Worm (Caenorhabditis elegans) whole organism, L4 larva: ENCODE results near the gene K10C8.4.

Source experiments
- F26F4.8 ChIP-seq: fragments of 200-800 bp; sonication (Bioruptor generic); conservative IDR thresholded peaks from 2 replicates; pipeline ENCODE4 v1.3.6; 2022; ENCODE audit warnings: missing genetic modification characterization, missing compliant biosample characterization
- F37D6.2 ChIP-seq: sonication (generic microtip); optimal IDR thresholded peaks from 2 replicates; lab custom pipeline; 2016; ENCODE audit warnings: mild to moderate bottlenecking, missing genetic modification characterization, missing compliant biosample characterization
- R02D3.7 ChIP-seq: fragments of 150-350 bp; sonication (generic microtip); optimal IDR thresholded peaks from 3 replicates; lab custom pipeline; 2014; ENCODE audit warnings: missing biosample characterization, missing genetic modification characterization
- Y48G9A.11 ChIP-seq: fragments of 200-800 bp; sonication (Bioruptor generic); IDR thresholded peaks from 2 replicates; pipeline ENCODE4 v1.3.6; 2022; ENCODE audit warnings: missing genetic modification reagents, missing genetic modification characterization, missing compliant biosample characterization
- ZK337.2 ChIP-seq: fragments of 200-800 bp; sonication (Bioruptor generic); IDR thresholded peaks from 2 replicates; pipeline ENCODE4 v1.3.6; 2022; ENCODE audit warnings: missing genetic modification reagents, missing genetic modification characterization, missing compliant biosample characterization
- aha-1 ChIP-seq: fragments of 150-350 bp; peaks from one replicate; lab custom pipeline; 2014; ENCODE audit warnings: missing biosample characterization, missing genetic modification characterization
- ama-1 ChIP-seq: fragments of 150-350 bp; optimal IDR thresholded peaks from 2 replicates; lab custom pipeline; 2014; ENCODE audit warnings: inconsistent platforms, mixed read lengths
- ces-1 ChIP-seq: fragments of 150-350 bp; sonication (generic microtip); optimal IDR thresholded peaks from 4 replicates; lab custom pipeline; 2014; ENCODE audit warnings: missing biosample characterization, missing genetic modification reagents, missing genetic modification characterization
- cey-2 ChIP-seq: sonication (generic microtip); optimal IDR thresholded peaks from 3 replicates; lab custom pipeline; 2017; ENCODE audit warnings: missing genetic modification characterization, mild to moderate bottlenecking, missing compliant biosample characterization, antibody characterized with exemption, borderline replicate concordance; ENCODE audit not compliant: insufficient read depth
- daf-16 ChIP-seq, 3 experiments: sonication (generic microtip); optimal IDR thresholded peaks; 2 replicates each; lab custom pipeline; 2016 to 2017; ENCODE audit warnings: missing genetic modification characterization in 3 of 3, missing genetic modification reagents in 3 of 3, mild to moderate bottlenecking in 2 of 3, missing compliant biosample characterization in 2 of 3, missing biosample characterization in 1 of 3, moderate library complexity in 1 of 3
- dve-1 ChIP-seq: sonication (generic microtip); optimal IDR thresholded peaks from 2 replicates; lab custom pipeline; 2017; ENCODE audit warnings: antibody characterized with exemption, mild to moderate bottlenecking, missing genetic modification characterization, missing compliant biosample characterization; ENCODE audit not compliant: insufficient read depth
- egl-43 ChIP-seq: fragments of 200-800 bp; sonication (Bioruptor generic); IDR thresholded peaks from 2 replicates; pipeline ENCODE4 v1.3.6; 2022; ENCODE audit warnings: missing genetic modification reagents, missing genetic modification characterization, missing compliant biosample characterization
- fkh-10 ChIP-seq: fragments of 150-350 bp; optimal IDR thresholded peaks from 2 replicates; lab custom pipeline; 2014; ENCODE audit warnings: missing biosample characterization, missing genetic modification reagents, missing genetic modification characterization
- hlh-11 ChIP-seq: fragments of 200-800 bp; sonication (Bioruptor generic); optimal IDR thresholded peaks from 2 replicates; lab custom pipeline; 2018; ENCODE audit warnings: mild to moderate bottlenecking, missing genetic modification characterization, missing compliant biosample characterization
- hlh-30 ChIP-seq: sonication (generic microtip); optimal IDR thresholded peaks from 2 replicates; lab custom pipeline; 2017; ENCODE audit warnings: antibody characterized with exemption, mild to moderate bottlenecking, missing genetic modification characterization, missing compliant biosample characterization; ENCODE audit not compliant: insufficient read depth
- jun-1 ChIP-seq: fragments of 150-350 bp; optimal IDR thresholded peaks from 2 replicates; lab custom pipeline; 2014; ENCODE audit warnings: missing biosample characterization, missing genetic modification reagents, missing genetic modification characterization
- lin-38 ChIP-seq: fragments of 200-800 bp; sonication (Bioruptor generic); IDR thresholded peaks from 2 replicates; pipeline ENCODE4 v1.3.6; 2022; ENCODE audit warnings: missing genetic modification reagents, missing genetic modification characterization, missing compliant biosample characterization
- madf-5 ChIP-seq, 2 experiments: fragments of 200-800 bp; sonication (Bioruptor generic); IDR thresholded peaks; 2 replicates each; pipeline ENCODE4 v1.3.6; 2022; ENCODE audit warnings: missing compliant biosample characterization in 2 of 2, missing genetic modification characterization in 2 of 2
- nhr-102 ChIP-seq: sonication (generic microtip); optimal IDR thresholded peaks from 2 replicates; lab custom pipeline; 2016; ENCODE audit warnings: mild to moderate bottlenecking, missing genetic modification characterization, moderate library complexity, missing compliant biosample characterization
- nhr-25 ChIP-seq: sonication (generic microtip); optimal IDR thresholded peaks from 2 replicates; lab custom pipeline; 2017; ENCODE audit warnings: missing genetic modification characterization, mild to moderate bottlenecking, missing compliant biosample characterization, antibody characterized with exemption, moderate library complexity, borderline replicate concordance; ENCODE audit not compliant: insufficient read depth
- nhr-76 ChIP-seq: fragments of 150-350 bp; optimal IDR thresholded peaks from 2 replicates; lab custom pipeline; 2014; ENCODE audit warnings: missing biosample characterization, missing genetic modification characterization
- nhr-77 ChIP-seq: fragments of 150-350 bp; optimal IDR thresholded peaks from 2 replicates; lab custom pipeline; 2014; ENCODE audit warnings: missing biosample characterization, missing genetic modification characterization
- pha-4 ChIP-seq, 2 experiments: fragments of 150-350 bp in 1 of 2; fragments of 200-800 bp in 1 of 2; sonication (Bioruptor generic) in 1 of 2; IDR thresholded peaks in 1 of 2; optimal IDR thresholded peaks in 1 of 2; 2 replicates each; pipeline versions ENCODE4 v1.3.6 to Lab custom; 2014 to 2022; ENCODE audit warnings: missing genetic modification characterization in 2 of 2, missing genetic modification reagents in 2 of 2, missing biosample characterization in 1 of 2, missing compliant biosample characterization in 1 of 2
- pqm-1 ChIP-seq: sonication (generic microtip); optimal IDR thresholded peaks from 2 replicates; lab custom pipeline; 2017; ENCODE audit warnings: missing biosample characterization, missing genetic modification characterization
- rbr-2 ChIP-seq: sonication (generic microtip); optimal IDR thresholded peaks from 2 replicates; lab custom pipeline; 2016; ENCODE audit warnings: missing genotype, missing genetic modification characterization, missing compliant biosample characterization
- skn-1 ChIP-seq: fragments of 150-350 bp; optimal IDR thresholded peaks from 2 replicates; lab custom pipeline; 2014; ENCODE audit warnings: missing biosample characterization, missing genetic modification characterization
- spr-3 ChIP-seq: fragments of 200-800 bp; sonication (Bioruptor generic); optimal IDR thresholded peaks from 2 replicates; lab custom pipeline; 2018; ENCODE audit warnings: mild to moderate bottlenecking, missing genetic modification characterization, missing compliant biosample characterization
- tag-97 ChIP-seq: fragments of 200-800 bp; sonication (Bioruptor generic); IDR thresholded peaks from 2 replicates; pipeline ENCODE4 v1.3.6; 2022; ENCODE audit warnings: missing genetic modification characterization, missing compliant biosample characterization
- unc-62 ChIP-seq, 3 experiments: fragments of 150-350 bp in 1 of 3; sonication (generic microtip); optimal IDR thresholded peaks in 2 of 3; peaks in 1 of 3; 1 replicate in 1 of 3; 2 replicates in 2 of 3; lab custom pipeline; 2014 to 2017; ENCODE audit warnings: missing biosample characterization in 3 of 3, missing genetic modification characterization in 3 of 3, missing genetic modification reagents in 3 of 3, missing genotype in 1 of 3
- zfp-2 ChIP-seq: sonication (generic microtip); optimal IDR thresholded peaks from 2 replicates; lab custom pipeline; 2016; ENCODE audit warnings: mild to moderate bottlenecking, missing genetic modification characterization, missing compliant biosample characterization
- zfp-3 ChIP-seq: fragments of 200-800 bp; sonication (Bioruptor generic); conservative IDR thresholded peaks from 2 replicates; pipeline ENCODE4 v1.3.6; 2022; ENCODE audit warnings: missing genetic modification reagents, missing genetic modification characterization, missing compliant biosample characterization
- ztf-7 ChIP-seq: fragments of 150-350 bp; optimal IDR thresholded peaks from 2 replicates; lab custom pipeline; 2014; ENCODE audit warnings: missing biosample characterization, missing genetic modification characterization

K10C8.4 gene

ce11 chrV:12697364-12697901, 1.4 kb downstream of the K10C8.4 start, which contains the start of gene istr-1 (continued):
- TF ChIP-seq nhr-76 (no peak), lin-38 (peak; percentile 49), rbr-2 (tag; lab: Kevin White, UChicago) (peak; percentile 0), hlh-11 (no peak), pqm-1 (tag; lab: Kevin White, UChicago) (no peak), F26F4.8 (GFP tag; lab: Robert Waterston, UW) (no peak), zfp-2 (tag; lab: Kevin White, UChicago) (no peak), skn-1 (tag; lab: Kevin White, UChicago) (no peak), ZK337.2 (GFP tag; lab: Robert Waterston, UW) (no peak), hlh-30 (tag; lab: Kevin White, UChicago) (peak; percentile 74), daf-16 (GFP tag; optimal IDR thresholded peaks at IDR 0.05; lab: Kevin White, UChicago) (no peak), daf-16 (tag; optimal IDR thresholded peaks at IDR 0.05; lab: Kevin White, UChicago) (peak; percentile 39), spr-3 (no peak), nhr-102 (tag; lab: Kevin White, UChicago) (no peak), nhr-77 (no peak)
- TF ChIP-seq, all 104 proteins: peak for 8

ce11 chrV:12701613-12702012, 5.5 kb downstream of the K10C8.4 start:
- TF ChIP-seq zfp-3 (GFP tag; lab: Robert Waterston, UW) = no peak
- TF ChIP-seq ces-1 = peak; percentile 44
- TF ChIP-seq nhr-25 (tag; lab: Kevin White, UChicago) = no peak

ce11 chrV:12704077-12704476, 8.0 kb downstream of the K10C8.4 start, which contains the start of gene R11D1.1:
Gene R11D1.1, plus strand, starts transcription at chrV:12704377.
- TF ChIP-seq unc-62 (GFP tag; optimal IDR thresholded peaks at IDR 0.05 in 1 of 2; lab: Kevin White, UChicago) = peak in 1 of 2 experiments; percentile 34
- no peak for TF ChIP-seq unc-62 (tag; optimal IDR thresholded peaks at IDR 0.05; lab: Kevin White, UChicago)
- no peak for TF ChIP-seq madf-5 (GFP tag; IDR thresholded peaks at IDR 0.05; lab: Robert Waterston, UW)
- no peak for TF ChIP-seq tag-97 (GFP tag; lab: Robert Waterston, UW)
- no peak for TF ChIP-seq fkh-10 (GFP tag; lab: Kevin White, UChicago)

- TF ChIP-seq dve-1 (tag; lab: Kevin White, UChicago) = no peak
- no peak for TF ChIP-seq Y48G9A.11 (GFP tag; lab: Robert Waterston, UW)
- TF ChIP-seq R02D3.7 (tag; lab: Kevin White, UChicago) = no peak
- no peak for TF ChIP-seq jun-1 (tag; lab: Kevin White, UChicago)
- TF ChIP-seq ztf-7 (tag; lab: Kevin White, UChicago) = no peak
- no peak for TF ChIP-seq cey-2
- TF ChIP-seq ama-1 (lab: Kevin White, UChicago) = no peak
- TF ChIP-seq aha-1 = peak; percentile 80
Measured at ce11 chrV:12706511-12706910, 10.4 kb downstream of the K10C8.4 start.

- TF ChIP-seq egl-43 (GFP tag; lab: Robert Waterston, UW) (no peak), pha-4 (GFP tag; IDR thresholded peaks at IDR 0.05; lab: Robert Waterston, UW) (no peak), pha-4 (tag; optimal IDR thresholded peaks at IDR 0.05; lab: Kevin White, UChicago) (no peak), cey-2 (no peak), F37D6.2 (tag; lab: Kevin White, UChicago) (no peak)
Measured at ce11 chrV:12708305-12708704, 12.2 kb downstream of the K10C8.4 start, which contains the start of gene R11D1.2. Gene R11D1.2, plus strand, starts transcription at chrV:12708605.
